Worm (Caenorhabditis elegans): ENCODE measurements around the gene Y6E2A.5.
"Not testable (repeated sequence)": the region's sequence is repeated elsewhere in the genome, so short reads cannot be mapped to it uniquely, and the experiment has no call there.

Gene Y6E2A.5

DNA sequence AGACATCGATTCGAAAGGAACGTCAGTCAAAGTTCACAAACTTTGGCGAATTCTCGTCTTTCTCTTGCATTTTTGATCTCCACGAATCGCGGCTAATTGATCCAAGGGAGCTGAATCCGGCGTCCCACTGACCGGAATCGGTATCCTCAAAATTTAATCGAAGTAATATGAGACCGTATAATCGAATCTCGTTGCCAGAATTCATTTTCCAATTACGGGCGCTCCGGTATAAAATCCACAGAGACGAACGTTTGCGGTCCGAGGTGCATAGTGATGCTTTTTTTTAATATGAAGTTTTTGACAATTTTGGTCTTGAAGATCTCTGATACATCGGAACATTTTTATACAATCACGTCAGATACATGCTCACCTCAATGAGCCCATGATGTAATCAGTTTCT is 39.2 kb upstream of the Y6E2A.5 start:
- TF ChIP-seq lin-39 (tag; optimal IDR thresholded peaks at IDR 0.05) (no peak), aha-1 (tag) (peak; percentile 92)

DNA sequence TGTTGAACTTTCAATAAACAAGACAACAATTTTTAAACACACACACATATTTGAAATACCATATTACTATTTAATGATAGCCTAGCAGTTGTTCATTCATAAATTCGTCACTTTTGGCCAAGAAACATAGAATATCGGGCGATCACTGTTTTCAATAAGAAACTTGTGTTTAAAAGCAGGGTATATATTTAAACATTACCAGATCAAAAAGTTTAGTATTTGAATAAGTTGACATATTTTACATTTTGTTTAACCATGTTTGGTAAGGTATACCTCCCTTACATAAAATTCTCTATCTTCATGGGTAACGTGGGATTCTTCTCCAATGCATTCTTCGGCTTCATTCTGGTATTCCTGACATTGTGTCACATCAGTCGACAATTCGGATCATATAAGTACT is 36.3 kb upstream of the Y6E2A.5 start, which contains the start of gene str-8:
str-8 (plus strand) TSS at position 301 of the 400 bp plus-strand sequence.
- TF ChIP-seq nhr-41 (GFP tag; IDR thresholded peaks at IDR 0.05); unc-130 (GFP tag; optimal IDR thresholded peaks at IDR 0.05); hlh-30 (tag; optimal IDR thresholded peaks at IDR 0.05; ENCODE audit: insufficient read depth): not testable (repeated sequence)

DNA sequence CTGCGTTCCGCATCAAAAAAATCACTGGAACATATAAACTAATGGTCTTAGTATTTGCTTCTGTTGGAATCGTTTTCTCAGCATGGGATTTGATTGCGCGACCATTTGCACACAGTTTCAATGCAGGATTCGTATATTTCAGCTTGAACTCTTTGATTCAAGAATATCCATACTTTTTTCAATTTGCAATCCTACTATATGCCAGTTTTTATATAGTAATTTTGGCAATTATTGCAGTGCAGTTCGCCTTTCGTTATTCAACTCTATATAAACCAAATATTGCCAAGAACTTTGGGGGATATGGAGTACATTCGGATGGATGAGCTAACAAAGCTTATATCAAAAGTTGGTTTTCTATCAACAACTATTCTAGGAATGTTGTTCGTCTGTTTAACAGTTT is 34.5 kb upstream of the Y6E2A.5 start, which contains the start of gene str-5:
str-5 (plus strand) TSS at position 301 of the 400 bp plus-strand sequence.
- TF ChIP-seq mxl-3 (GFP tag; optimal IDR thresholded peaks at IDR 0.05); lin-1 (GFP tag; IDR thresholded peaks at IDR 0.05); nhr-237 (tag; optimal IDR thresholded peaks at IDR 0.05): not testable (repeated sequence)

- no peak for TF ChIP-seq dmd-6 (GFP tag; IDR thresholded peaks at IDR 0.05)
- no peak for TF ChIP-seq lim-7 (GFP tag; IDR thresholded peaks at IDR 0.05)
- TF ChIP-seq nhr-76 (tag; optimal IDR thresholded peaks at IDR 0.05): no peak
- TF ChIP-seq pha-4 (GFP tag; IDR thresholded peaks at IDR 0.05): no peak
- TF ChIP-seq pha-4 (tag; optimal IDR thresholded peaks at IDR 0.05): no peak
- no peak for TF ChIP-seq arid-1 (GFP tag; conservative IDR thresholded peaks at IDR 0.05)
- TF ChIP-seq mdl-1 (tag; optimal IDR thresholded peaks at IDR 0.05): no peak
- TF ChIP-seq zip-2 (tag; optimal IDR thresholded peaks at IDR 0.05): no peak
Observed at ce11 chrV:15752049-15752448, 33.6 kb upstream of the Y6E2A.5 start, which contains the start of gene str-43. TSS of gene str-43 (minus strand) at chrV:15752149.

DNA sequence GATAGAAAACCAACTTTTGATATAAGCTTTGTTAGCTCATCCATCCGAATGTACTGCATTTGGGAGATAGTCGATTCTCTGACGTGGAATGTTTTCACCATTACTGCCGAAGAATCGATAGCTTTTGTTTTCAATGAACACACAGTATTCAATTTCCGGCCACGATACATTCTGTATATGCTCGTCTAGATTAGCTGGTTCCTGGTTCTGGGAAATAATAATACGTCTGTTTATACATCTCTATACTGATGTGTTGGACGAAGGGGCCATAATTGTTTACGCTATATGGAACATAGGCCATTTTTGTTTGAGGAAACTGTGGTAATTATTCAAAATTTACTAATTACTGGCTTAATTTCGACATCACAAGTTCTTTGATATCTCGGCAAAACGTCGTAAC is 31.7 kb upstream of the Y6E2A.5 start, which contains the start of gene str-6:
str-6 (minus strand) TSS at position 101 of the 400 bp plus-strand sequence.
- TF ChIP-seq daf-16 (GFP tag; optimal IDR thresholded peaks at IDR 0.05): no peak
- no peak for TF ChIP-seq daf-16 (tag; optimal IDR thresholded peaks at IDR 0.05)
- TF ChIP-seq lim-7 (GFP tag; IDR thresholded peaks at IDR 0.05): no peak
- TF ChIP-seq set-16 (GFP tag; IDR thresholded peaks at IDR 0.05): no peak
- no peak for TF ChIP-seq nhr-11 (tag; optimal IDR thresholded peaks at IDR 0.05)

- TF ChIP-seq madf-5 (GFP tag; IDR thresholded peaks at IDR 0.05); nhr-25 (tag; optimal IDR thresholded peaks at IDR 0.05; ENCODE audit: borderline replicate concordance, insufficient read depth); nhr-102 (tag; optimal IDR thresholded peaks at IDR 0.05): not testable (repeated sequence)
Observed at ce11 chrV:15748343-15748742, 29.9 kb upstream of the Y6E2A.5 start, which contains the start of gene T23D5.8. TSS of gene T23D5.8 (minus strand) at chrV:15748443.

DNA sequence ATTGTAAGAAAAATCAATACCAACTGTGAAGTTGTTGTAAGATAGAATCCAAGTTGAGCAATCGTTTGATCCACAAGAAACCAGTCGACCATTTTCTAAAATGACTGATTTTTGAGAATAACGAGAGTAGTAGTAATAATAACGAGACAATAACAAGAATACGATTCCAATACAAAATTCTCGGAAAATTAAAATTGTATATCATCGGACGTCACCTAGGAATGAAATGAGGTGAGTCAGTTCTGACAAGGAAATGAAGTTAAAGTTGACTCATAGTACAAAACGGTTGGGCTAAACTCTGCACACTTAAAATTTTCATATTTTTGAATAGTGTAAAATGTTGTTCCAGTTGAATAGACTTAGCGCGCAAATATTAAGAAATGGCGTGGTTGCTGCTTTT is 25.9 kb upstream of the Y6E2A.5 start, which contains the start of gene str-19:
str-19 (minus strand) TSS at position 101 of the 400 bp plus-strand sequence.
- TF ChIP-seq attf-4 (tag; optimal IDR thresholded peaks at IDR 0.05); mxl-2 (GFP tag; conservative IDR thresholded peaks at IDR 0.05); lir-3 (tag; optimal IDR thresholded peaks at IDR 0.05): not testable (repeated sequence)

DNA sequence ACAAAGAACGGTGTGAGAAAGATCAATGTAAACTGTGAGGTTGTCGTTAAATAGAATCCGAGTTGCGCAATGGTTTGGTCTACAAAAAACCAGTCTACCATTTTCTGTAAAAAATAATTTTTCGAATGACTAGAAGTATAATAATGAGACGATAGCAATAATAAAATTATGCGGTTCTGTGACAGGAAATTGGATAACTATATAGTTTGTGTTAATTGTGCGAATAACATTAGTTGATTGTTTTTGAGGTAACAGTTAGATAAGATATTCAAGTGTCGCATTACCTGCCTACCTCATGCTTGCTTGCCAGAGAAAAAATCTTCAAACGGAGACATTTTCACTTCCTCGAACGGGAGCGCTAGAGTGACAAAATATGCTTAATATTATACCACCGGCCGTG is 23.4 kb upstream of the Y6E2A.5 start, which contains the start of gene str-18:
str-18 (minus strand) TSS at position 101 of the 400 bp plus-strand sequence.
- TF ChIP-seq rbr-2 (tag; optimal IDR thresholded peaks at IDR 0.05): no peak
- no peak for TF ChIP-seq tra-1 (GFP tag; IDR thresholded peaks at IDR 0.05)
- TF ChIP-seq nhr-77 (tag; optimal IDR thresholded peaks at IDR 0.05): no peak
- TF ChIP-seq mxl-2 (GFP tag; conservative IDR thresholded peaks at IDR 0.05): no peak
- no peak for TF ChIP-seq nhr-28 (tag; optimal IDR thresholded peaks at IDR 0.05)
- TF ChIP-seq daf-16 (GFP tag; optimal IDR thresholded peaks at IDR 0.05): no peak
- no peak for TF ChIP-seq daf-16 (tag; optimal IDR thresholded peaks at IDR 0.05)
- no peak for TF ChIP-seq fkh-10 (GFP tag; optimal IDR thresholded peaks at IDR 0.05)
- no peak for TF ChIP-seq lin-39 (tag; optimal IDR thresholded peaks at IDR 0.05)
- no peak for TF ChIP-seq egl-27 (tag; optimal IDR thresholded peaks at IDR 0.05)
- no peak for TF ChIP-seq sdz-12 (GFP tag; optimal IDR thresholded peaks at IDR 0.05)
- no peak for TF ChIP-seq mdt-29 (GFP tag; IDR thresholded peaks at IDR 0.05)
- no peak for TF ChIP-seq ztf-7 (tag; optimal IDR thresholded peaks at IDR 0.05)
- TF ChIP-seq dmd-8 (GFP tag; IDR thresholded peaks at IDR 0.05): no peak
